Fruit fly (Drosophila melanogaster) whole organism, embryonic: Measurements from ENCODE around the gene AIMP2.

Source experiments
- Atf3 ChIP-seq: fragments of 200-800 bp; sonication (Bioruptor generic); optimal IDR thresholded peaks from 3 replicates; lab custom pipeline; 2016; ENCODE audit warnings: missing biosample characterization, missing genetic modification characterization
- Atf6 ChIP-seq: fragments of 200-800 bp; sonication (Bioruptor generic); IDR thresholded peaks from 2 replicates; pipeline ENCODE4 v1.3.6; 2022; ENCODE audit warnings: missing biosample characterization, missing genetic modification characterization
- BEAF-32 ChIP-seq: fragments of 200-800 bp; sonication (Bioruptor generic); optimal IDR thresholded peaks from 3 replicates; lab custom pipeline; 2017; ENCODE audit warnings: missing biosample characterization, missing genetic modification characterization, mild to moderate bottlenecking, moderate library complexity, missing genetic modification reagents
- CG10979 ChIP-seq: fragments of 200-800 bp; sonication (Bioruptor generic); optimal IDR thresholded peaks from 2 replicates; lab custom pipeline; 2018; ENCODE audit warnings: missing biosample characterization, mild to moderate bottlenecking, missing genetic modification characterization, moderate library complexity
- CG12071 ChIP-seq: fragments of 200-800 bp; sonication (Bioruptor generic); optimal IDR thresholded peaks from 3 replicates; lab custom pipeline; 2018; ENCODE audit warnings: missing biosample characterization, mild to moderate bottlenecking, missing genetic modification characterization
- CG12942 ChIP-seq: fragments of 200-800 bp; sonication (Bioruptor generic); optimal IDR thresholded peaks from 3 replicates; lab custom pipeline; 2016; ENCODE audit warnings: missing biosample characterization, missing genetic modification characterization
- CG13424 ChIP-seq: fragments of 200-800 bp; sonication (Bioruptor generic); optimal IDR thresholded peaks from 2 replicates; lab custom pipeline; 2019; ENCODE audit warnings: missing biosample characterization, mild to moderate bottlenecking, missing genetic modification characterization, moderate library complexity
- CG16863 ChIP-seq: fragments of 200-800 bp; sonication (Bioruptor generic); optimal IDR thresholded peaks from 3 replicates; lab custom pipeline; 2016; ENCODE audit warnings: missing biosample characterization, missing genetic modification characterization
- CG17328 ChIP-seq: fragments of 200-800 bp; sonication (Bioruptor generic); IDR thresholded peaks from 2 replicates; pipeline ENCODE4 v1.3.6; 2022; ENCODE audit warnings: missing biosample characterization, missing genetic modification characterization
- CG18619 ChIP-seq: fragments of 200-800 bp; sonication (Bioruptor generic); optimal IDR thresholded peaks from 3 replicates; lab custom pipeline; 2017; ENCODE audit warnings: missing biosample characterization, mild to moderate bottlenecking, missing genetic modification characterization
- CG2678 ChIP-seq: fragments of 200-800 bp; sonication (Bioruptor generic); optimal IDR thresholded peaks from 3 replicates; lab custom pipeline; 2019; ENCODE audit warnings: missing biosample characterization, mild to moderate bottlenecking, missing genetic modification characterization, moderate library complexity
- CG4820 ChIP-seq: fragments of 200-800 bp; sonication (Bioruptor generic); optimal IDR thresholded peaks from 3 replicates; lab custom pipeline; 2016; ENCODE audit warnings: missing biosample characterization, missing genetic modification characterization
- CG6272 ChIP-seq: fragments of 200-800 bp; sonication (Bioruptor generic); IDR thresholded peaks from 2 replicates; pipeline ENCODE4 v1.3.6; 2022; ENCODE audit warnings: missing biosample characterization, missing genetic modification characterization
- CG6765 ChIP-seq: fragments of 200-800 bp; sonication (Bioruptor generic); optimal IDR thresholded peaks from 3 replicates; lab custom pipeline; 2017; ENCODE audit warnings: missing biosample characterization, mild to moderate bottlenecking, missing genetic modification characterization
- CG8388 ChIP-seq: fragments of 200-800 bp; sonication (Bioruptor generic); optimal IDR thresholded peaks from 2 replicates; lab custom pipeline; 2019; ENCODE audit warnings: missing biosample characterization, mild to moderate bottlenecking, missing genetic modification characterization, moderate library complexity
- Dll ChIP-seq: fragments of 200-800 bp; sonication (Bioruptor generic); IDR thresholded peaks from 4 replicates; pipeline ENCODE4 v1.3.6; 2022; ENCODE audit warnings: missing biosample characterization, missing genetic modification characterization; ENCODE audit not compliant: partially characterized antibody
- Doc2 ChIP-seq: fragments of 200-800 bp; sonication (Bioruptor generic); IDR thresholded peaks from 2 replicates; pipeline ENCODE4 v1.3.6; 2022; ENCODE audit warnings: missing biosample characterization, missing genetic modification characterization
- Doc3 ChIP-seq: fragments of 200-800 bp; sonication (Bioruptor generic); IDR thresholded peaks from 3 replicates; pipeline ENCODE4 v1.3.6; 2022; ENCODE audit warnings: missing biosample characterization, missing genetic modification characterization; ENCODE audit not compliant: partially characterized antibody
- Drgx ChIP-seq: fragments of 200-800 bp; sonication (Bioruptor generic); IDR thresholded peaks from 2 replicates; pipeline ENCODE4 v1.3.6; 2022; ENCODE audit warnings: missing biosample characterization, missing genetic modification characterization
- E2f2 ChIP-seq: fragments of 200-800 bp; sonication (Bioruptor generic); IDR thresholded peaks from 2 replicates; pipeline ENCODE4 v1.3.6; 2022; ENCODE audit warnings: missing biosample characterization, missing genetic modification characterization
- Fer3 ChIP-seq: fragments of 200-800 bp; sonication (Bioruptor generic); optimal IDR thresholded peaks from 2 replicates; lab custom pipeline; 2018; ENCODE audit warnings: missing biosample characterization, mild to moderate bottlenecking, missing genetic modification characterization, moderate library complexity
- Hr51 ChIP-seq, 2 experiments: fragments of 200-800 bp; sonication (Bioruptor generic); optimal IDR thresholded peaks; 2 replicates in 1 of 2; 3 replicates in 1 of 2; lab custom pipeline; 2016 to 2018; ENCODE audit warnings: missing biosample characterization in 2 of 2, missing genetic modification characterization in 2 of 2, mild to moderate bottlenecking in 1 of 2, moderate library complexity in 1 of 2
- Lim3 ChIP-seq: fragments of 200-800 bp; sonication (Bioruptor generic); IDR thresholded peaks from 2 replicates; pipeline ENCODE4 v1.3.6; 2022; ENCODE audit warnings: missing biosample characterization, missing genetic modification characterization
- Mes4 ChIP-seq: fragments of 200-800 bp; sonication (Bioruptor generic); optimal IDR thresholded peaks from 2 replicates; lab custom pipeline; 2016; ENCODE audit warnings: missing biosample characterization, missing genetic modification characterization
- Mrtf ChIP-seq: fragments of 200-800 bp; sonication (Bioruptor generic); IDR thresholded peaks from 3 replicates; pipeline ENCODE4 v1.3.6; 2022; ENCODE audit warnings: missing biosample characterization, missing genetic modification characterization
- Poxn ChIP-seq: fragments of 200-800 bp; sonication (Bioruptor generic); IDR thresholded peaks from 2 replicates; pipeline ENCODE4 v1.3.6; 2022; ENCODE audit warnings: missing biosample characterization, missing genetic modification characterization
- Sox100B ChIP-seq: fragments of 200-800 bp; sonication (Bioruptor generic); optimal IDR thresholded peaks from 3 replicates; lab custom pipeline; 2018; ENCODE audit warnings: missing biosample characterization, mild to moderate bottlenecking, missing genetic modification characterization
- Spps ChIP-seq: fragments of 200-800 bp; sonication (Bioruptor generic); optimal IDR thresholded peaks from 2 replicates; lab custom pipeline; 2018; ENCODE audit warnings: missing biosample characterization, mild to moderate bottlenecking, missing genetic modification characterization
- Xrp1 ChIP-seq: fragments of 200-800 bp; sonication (Bioruptor generic); IDR thresholded peaks from 2 replicates; pipeline ENCODE4 v1.3.6; 2022; ENCODE audit warnings: missing biosample characterization, missing genetic modification characterization
- amos ChIP-seq: fragments of 200-800 bp; sonication (Bioruptor generic); IDR thresholded peaks from 2 replicates; pipeline ENCODE4 v1.3.6; 2022; ENCODE audit warnings: missing biosample characterization, missing genetic modification characterization; ENCODE audit not compliant: partially characterized antibody
- ase ChIP-seq: fragments of 200-800 bp; sonication (Bioruptor generic); IDR thresholded peaks from 3 replicates; pipeline ENCODE4 v1.3.6; 2022; ENCODE audit warnings: missing biosample characterization, missing genetic modification characterization
- ash1 ChIP-seq: fragments of 200-800 bp; sonication (Bioruptor generic); optimal IDR thresholded peaks from 2 replicates; lab custom pipeline; 2018; ENCODE audit warnings: missing biosample characterization, mild to moderate bottlenecking, missing genetic modification characterization
- bcd ChIP-seq: fragments of 200-800 bp; sonication (Bioruptor generic); optimal IDR thresholded peaks from 2 replicates; lab custom pipeline; 2017; ENCODE audit warnings: missing biosample characterization, mild to moderate bottlenecking, missing genetic modification characterization
- corto ChIP-seq: fragments of 200-800 bp; sonication (Bioruptor generic); optimal IDR thresholded peaks from 2 replicates; lab custom pipeline; 2016; ENCODE audit warnings: missing biosample characterization, mild to moderate bottlenecking, missing genetic modification characterization, moderate library complexity
- crc ChIP-seq: fragments of 200-800 bp; sonication (Bioruptor generic); optimal IDR thresholded peaks from 2 replicates; lab custom pipeline; 2016; ENCODE audit warnings: missing biosample characterization, missing genetic modification characterization
- da ChIP-seq: fragments of 200-800 bp; sonication (Bioruptor generic); optimal IDR thresholded peaks from 2 replicates; lab custom pipeline; 2016; ENCODE audit warnings: missing biosample characterization, missing genetic modification characterization
- danr ChIP-seq: fragments of 200-800 bp; sonication (Bioruptor generic); IDR thresholded peaks from 2 replicates; pipeline ENCODE4 v1.3.6; 2022; ENCODE audit warnings: missing biosample characterization, missing genetic modification characterization
- ems ChIP-seq: fragments of 200-800 bp; sonication (Bioruptor generic); optimal IDR thresholded peaks from 3 replicates; lab custom pipeline; 2016; ENCODE audit warnings: missing biosample characterization, missing genetic modification characterization
- esg ChIP-seq: fragments of 200-800 bp; sonication (Bioruptor generic); conservative IDR thresholded peaks from 2 replicates; pipeline ENCODE4 v1.3.6; 2022; ENCODE audit warnings: missing biosample characterization, missing genetic modification characterization
- eve ChIP-seq, 2 experiments: fragments of >200 bp; optimal IDR thresholded peaks; 2 replicates each; lab custom pipeline; 2017; ENCODE audit warnings: missing biosample characterization in 2 of 2, missing genetic modification characterization in 2 of 2
- eyg ChIP-seq: fragments of 200-800 bp; sonication (Bioruptor generic); optimal IDR thresholded peaks from 3 replicates; lab custom pipeline; 2016; ENCODE audit warnings: missing biosample characterization, missing genetic modification characterization
- grn ChIP-seq: fragments of 200-800 bp; sonication (Bioruptor generic); optimal IDR thresholded peaks from 3 replicates; lab custom pipeline; 2017; ENCODE audit warnings: missing biosample characterization, missing genetic modification characterization
- gro ChIP-seq: fragments of 200-800 bp; sonication (Bioruptor generic); optimal IDR thresholded peaks from 2 replicates; lab custom pipeline; 2016; ENCODE audit warnings: missing biosample characterization, missing genetic modification characterization
- ken ChIP-seq: fragments of 200-800 bp; sonication (Bioruptor generic); IDR thresholded peaks from 3 replicates; pipeline ENCODE4 v1.3.6; 2022; ENCODE audit warnings: missing biosample characterization, missing genetic modification characterization
- nerfin-1 ChIP-seq: fragments of 200-800 bp; sonication (Bioruptor generic); optimal IDR thresholded peaks from 3 replicates; lab custom pipeline; 2019; ENCODE audit warnings: missing biosample characterization, mild to moderate bottlenecking, missing genetic modification characterization, moderate library complexity
- odd ChIP-seq: fragments of 200-800 bp; sonication (Bioruptor generic); optimal IDR thresholded peaks from 2 replicates; lab custom pipeline; 2017; ENCODE audit warnings: missing biosample characterization, mild to moderate bottlenecking, missing genetic modification characterization
- otp ChIP-seq: fragments of 200-800 bp; sonication (Bioruptor generic); IDR thresholded peaks from 3 replicates; pipeline ENCODE4, ENCODE4 v1.3.6; 2022; ENCODE audit warnings: missing biosample characterization, missing genetic modification characterization
- sr ChIP-seq: fragments of 200-800 bp; sonication (Bioruptor generic); IDR thresholded peaks from 3 replicates; pipeline ENCODE4 v1.3.6; 2022; ENCODE audit warnings: missing biosample characterization, missing genetic modification characterization
- trh ChIP-seq: fragments of 200-800 bp; sonication (Bioruptor generic); optimal IDR thresholded peaks from 2 replicates; lab custom pipeline; 2016; ENCODE audit warnings: missing biosample characterization, missing genetic modification characterization
- ttk ChIP-seq: fragments of 200-800 bp; sonication (Bioruptor generic); IDR thresholded peaks from 2 replicates; pipeline ENCODE4 v2.1.2; 2022; ENCODE audit warnings: missing biosample characterization, missing genetic modification characterization

The AIMP2 gene

dm6 chr3L:15625676-15626414 is 42.4 kb downstream of the AIMP2 start (continued):
- TF ChIP-seq Poxn (no peak), sr (no peak; the same call in 2 of the 3 replicates), ems (GFP tag; lab: Kevin White, UChicago) (peak; percentile 40), CG6765 (peak; percentile 83), bcd (GFP tag; lab: Kevin White, UChicago) (peak; percentile 93), eve (GFP tag; optimal IDR thresholded peaks at IDR 0.05; lab: Kevin White, UChicago) (peak in 1 of 2 experiments; percentile 92), CG12071 (GFP tag; lab: Kevin White, UChicago) (peak; percentile 77), CG13424 (tag; lab: Kevin White, UChicago) (peak; percentile 94), Atf6 (GFP tag; lab: Robert Waterston, UW) (peak; percentile 85), CG8388 (GFP tag; lab: Kevin White, UChicago) (peak; percentile 93), Fer3 (tag; lab: Kevin White, UChicago) (peak; percentile 88), CG4820 (GFP tag; lab: Kevin White, UChicago) (peak; percentile 89), Lim3 (no peak), CG16863 (GFP tag; lab: Kevin White, UChicago) (no peak), da (GFP tag; lab: Kevin White, UChicago) (no peak), gro (GFP tag; lab: Kevin White, UChicago) (peak; percentile 16), ken (peak; percentile 63; the same call in 2 of the 3 replicates), grn (GFP tag; lab: Kevin White, UChicago) (peak; percentile 6), amos (no peak), E2f2 (GFP tag; lab: Robert Waterston, UW) (peak; percentile 90), CG17328 (GFP tag; lab: Robert Waterston, UW) (peak; percentile 74), Spps (tag; lab: Kevin White, UChicago) (peak; percentile 89), Doc2 (GFP tag; lab: Robert Waterston, UW) (no peak), CG10979 (peak; percentile 96), crc (GFP tag; lab: Kevin White, UChicago) (no peak), corto (peak; percentile 62), esg (GFP tag; lab: Robert Waterston, UW) (peak; percentile 84), Mes4 (no peak), CG2678 (tag; lab: Kevin White, UChicago) (peak; percentile 97), ttk (GFP tag; lab: Robert Waterston, UW) (peak; percentile 84), eyg (no peak), odd (GFP tag; lab: Kevin White, UChicago) (peak; percentile 84), nerfin-1 (tag; lab: Kevin White, UChicago) (peak; percentile 90), Hr51 (GFP tag; optimal IDR thresholded peaks at IDR 0.05; lab: Kevin White, UChicago) (peak in 1 of 2 experiments; percentile 95), Sox100B (GFP tag; lab: Kevin White, UChicago) (peak; percentile 97), Mrtf (GFP tag; lab: Robert Waterston, UW) (peak; percentile 66; the same call in 1 of the 3 replicates), Xrp1 (GFP tag; lab: Robert Waterston, UW) (peak; percentile 84), danr (peak; percentile 52; the same call in 1 of the 2 replicates), Dll (GFP tag; lab: Robert Waterston, UW) (no peak), Doc3 (GFP tag; lab: Robert Waterston, UW) (no peak), BEAF-32 (GFP tag; lab: Kevin White, UChicago) (no peak), ash1 (GFP tag; lab: Kevin White, UChicago) (no peak), Atf3 (GFP tag; lab: Kevin White, UChicago) (peak; percentile 13), CG6272 (GFP tag; lab: Robert Waterston, UW) (no peak), Drgx (peak; percentile 90), CG18619 (GFP tag; lab: Kevin White, UChicago) (peak; percentile 87), ase (GFP tag; lab: Robert Waterston, UW) (peak; percentile 79), otp (peak; percentile 21; the same call in 1 of the 3 replicates), trh (GFP tag; lab: Kevin White, UChicago) (peak; percentile 59), CG12942 (GFP tag; lab: Kevin White, UChicago) (peak; percentile 84)
